Fruit fly (Drosophila melanogaster): Measurements from ENCODE around the gene CG5866.

Gene CG5866

DNA sequence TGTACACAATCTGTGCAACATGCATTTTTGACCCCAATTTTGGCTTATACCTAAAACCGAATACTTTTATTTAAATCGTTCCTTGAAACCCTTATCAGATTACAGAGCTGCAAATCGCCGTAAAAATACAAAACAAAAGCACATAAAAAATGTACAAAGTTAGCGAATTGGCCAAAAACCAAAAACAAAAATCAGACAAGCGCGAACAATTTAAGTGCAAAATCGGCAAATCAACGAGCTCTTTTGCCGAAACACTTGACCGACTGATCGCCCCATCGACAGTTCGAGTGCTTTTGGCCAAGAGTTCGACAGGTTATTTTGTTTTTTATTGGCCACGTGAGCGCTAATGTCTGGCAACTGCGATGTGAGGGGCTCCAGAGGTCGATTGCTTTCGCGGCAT, 33.6 kb upstream of the CG5866 start:
- TF ChIP-seq CG13204 (GFP tag; optimal IDR thresholded peaks at IDR 0.05): no peak

DNA sequence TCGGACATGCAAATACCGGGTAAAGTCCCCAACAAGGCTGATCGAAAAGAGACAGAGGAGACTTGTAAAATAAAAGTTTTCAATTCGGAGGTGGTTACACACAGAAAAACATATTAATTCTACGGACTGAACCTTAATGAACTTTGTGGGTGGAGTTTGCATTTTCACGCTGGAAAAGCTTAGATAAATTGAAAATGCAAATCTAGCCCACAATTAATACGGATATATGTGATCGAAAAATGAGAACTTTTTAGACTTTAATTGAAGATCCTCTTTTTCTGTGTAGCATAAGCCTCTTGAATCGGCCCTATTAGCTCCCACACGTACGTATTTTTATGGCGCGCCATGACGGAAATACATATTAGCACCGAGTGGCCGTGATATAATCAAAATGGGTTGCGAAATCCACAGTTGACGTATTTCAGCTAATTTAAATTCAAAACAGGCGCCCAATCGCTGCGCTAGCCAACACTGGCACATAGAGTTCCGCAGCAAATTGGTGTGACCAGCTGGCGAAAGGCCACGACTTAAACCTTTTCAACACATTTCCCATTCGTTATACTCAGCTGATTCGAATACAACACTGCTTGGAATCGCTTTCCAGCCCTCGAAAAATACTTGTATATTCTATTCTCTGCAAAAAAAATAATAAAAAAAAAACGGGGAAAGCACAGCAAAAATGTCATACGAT, 30.1 kb upstream of the CG5866 start:
- TF ChIP-seq CG34367 (tag; optimal IDR thresholded peaks at IDR 0.05) (peak; percentile 42), CG8301 (tag; optimal IDR thresholded peaks at IDR 0.05) (no peak), Pif1B (GFP tag; optimal IDR thresholded peaks at IDR 0.05) (peak; percentile 4), CG10348 (GFP tag; IDR thresholded peaks at IDR 0.05) (no peak), Ets98B (GFP tag; IDR thresholded peaks at IDR 0.05) (peak; percentile 61; the same call in 1 of the 2 replicates), CG15710 (tag; optimal IDR thresholded peaks at IDR 0.05) (peak; percentile 14), CG9948 (tag; optimal IDR thresholded peaks at IDR 0.05) (no peak), CG4496 (GFP tag; IDR thresholded peaks at IDR 0.05) (peak; percentile 74; the same call in 2 of the 3 replicates), Snoo (tag; optimal IDR thresholded peaks at IDR 0.05) (peak; percentile 42), Pif1A (GFP tag; optimal IDR thresholded peaks at IDR 0.05) (peak; percentile 25), rn (GFP tag; IDR thresholded peaks at IDR 0.05) (no peak), CG8159 (tag; optimal IDR thresholded peaks at IDR 0.05) (peak; percentile 42), CG32121 (GFP tag; IDR thresholded peaks at IDR 0.05) (0 out of 2 replicates have a peak, but pooled peaks have one; percentile 33), fd96Ca (GFP tag; IDR thresholded peaks at IDR 0.05) (peak; percentile 68; the same call in 2 of the 3 replicates), CG14655 (GFP tag; optimal IDR thresholded peaks at IDR 0.05) (peak; percentile 31), CG12605 (GFP tag; IDR thresholded peaks at IDR 0.05) (peak; percentile 51)

- TF ChIP-seq CG10348 (GFP tag; IDR thresholded peaks at IDR 0.05): peak; percentile 63
- peak; percentile 29 for TF ChIP-seq CG13204 (GFP tag; optimal IDR thresholded peaks at IDR 0.05)
- TF ChIP-seq gl (tag; optimal IDR thresholded peaks at IDR 0.05): peak; percentile 67
- TF ChIP-seq Ets98B (GFP tag; IDR thresholded peaks at IDR 0.05): peak; percentile 92
- peak; percentile 61; the same call in 1 of the 2 replicates for TF ChIP-seq CG12605 (GFP tag; IDR thresholded peaks at IDR 0.05)
- peak; percentile 90 for TF ChIP-seq CG4496 (GFP tag; IDR thresholded peaks at IDR 0.05)
- no peak for TF ChIP-seq EcR (GFP tag; optimal IDR thresholded peaks at IDR 0.05)
- TF ChIP-seq CG34367 (tag; optimal IDR thresholded peaks at IDR 0.05): peak; percentile 60
- peak; percentile 47 for TF ChIP-seq Pif1B (GFP tag; optimal IDR thresholded peaks at IDR 0.05)
- peak; percentile 81 for TF ChIP-seq CG8159 (tag; optimal IDR thresholded peaks at IDR 0.05)
- TF ChIP-seq CG15710 (tag; optimal IDR thresholded peaks at IDR 0.05): peak; percentile 67
- TF ChIP-seq fd96Ca (GFP tag; IDR thresholded peaks at IDR 0.05): peak; percentile 83
- peak; percentile 83 for TF ChIP-seq Pif1A (GFP tag; optimal IDR thresholded peaks at IDR 0.05)
- peak; percentile 82 for TF ChIP-seq CG32121 (GFP tag; IDR thresholded peaks at IDR 0.05)
- TF ChIP-seq CG17806 (tag; optimal IDR thresholded peaks at IDR 0.05): peak; percentile 81
- peak; percentile 71 for TF ChIP-seq rn (GFP tag; IDR thresholded peaks at IDR 0.05)
- TF ChIP-seq Snoo (tag; optimal IDR thresholded peaks at IDR 0.05): peak; percentile 45
- peak; percentile 85 for TF ChIP-seq CG14655 (GFP tag; optimal IDR thresholded peaks at IDR 0.05)
- peak; percentile 84 for TF ChIP-seq CG8301 (tag; optimal IDR thresholded peaks at IDR 0.05)
- peak; percentile 72 for TF ChIP-seq CG9948 (tag; optimal IDR thresholded peaks at IDR 0.05)
- TF ChIP-seq D1 (tag; optimal IDR thresholded peaks at IDR 0.05): no peak
Measured at dm6 chr3R:17386168-17386819, 29.2 kb upstream of the CG5866 start.

dm6 chr3R:17391313-17391845, 24.2 kb upstream of the CG5866 start, which contains the start of the genes Brf and sds22:
TSS of gene Brf (minus strand) at chr3R:17391337.
TSS of gene sds22 (plus strand) at chr3R:17391594.
- TF ChIP-seq Snoo (tag; optimal IDR thresholded peaks at IDR 0.05) (peak; percentile 89), CG8301 (tag; optimal IDR thresholded peaks at IDR 0.05) (peak; percentile 88), CG8159 (tag; optimal IDR thresholded peaks at IDR 0.05) (peak; percentile 95), fd96Ca (GFP tag; IDR thresholded peaks at IDR 0.05) (peak; percentile 77), gl (tag; optimal IDR thresholded peaks at IDR 0.05) (peak; percentile 75), CG10348 (GFP tag; IDR thresholded peaks at IDR 0.05) (peak; percentile 62), CG4496 (GFP tag; IDR thresholded peaks at IDR 0.05) (peak; percentile 93), CG17806 (tag; optimal IDR thresholded peaks at IDR 0.05) (peak; percentile 94), CG34367 (tag; optimal IDR thresholded peaks at IDR 0.05) (peak; percentile 91), CG32121 (GFP tag; IDR thresholded peaks at IDR 0.05) (peak; percentile 89), CG14655 (GFP tag; optimal IDR thresholded peaks at IDR 0.05) (peak; percentile 93), rn (GFP tag; IDR thresholded peaks at IDR 0.05) (peak; percentile 86; the same call in 1 of the 2 replicates), CG12605 (GFP tag; IDR thresholded peaks at IDR 0.05) (peak; percentile 76; the same call in 1 of the 2 replicates), Ets98B (GFP tag; IDR thresholded peaks at IDR 0.05) (peak; percentile 91), CG13204 (GFP tag; optimal IDR thresholded peaks at IDR 0.05) (peak; percentile 55), CG15710 (tag; optimal IDR thresholded peaks at IDR 0.05) (peak; percentile 94), EcR (GFP tag; optimal IDR thresholded peaks at IDR 0.05) (peak; percentile 2), D1 (tag; optimal IDR thresholded peaks at IDR 0.05) (peak; percentile 88), CG9948 (tag; optimal IDR thresholded peaks at IDR 0.05) (peak; percentile 91), Pif1B (GFP tag; optimal IDR thresholded peaks at IDR 0.05) (peak; percentile 91), Pif1A (GFP tag; optimal IDR thresholded peaks at IDR 0.05) (peak; percentile 92)

All from whole organism, pupa.